Worm (Caenorhabditis elegans): Measurements from ENCODE around the gene ZK228.1.

DNA sequence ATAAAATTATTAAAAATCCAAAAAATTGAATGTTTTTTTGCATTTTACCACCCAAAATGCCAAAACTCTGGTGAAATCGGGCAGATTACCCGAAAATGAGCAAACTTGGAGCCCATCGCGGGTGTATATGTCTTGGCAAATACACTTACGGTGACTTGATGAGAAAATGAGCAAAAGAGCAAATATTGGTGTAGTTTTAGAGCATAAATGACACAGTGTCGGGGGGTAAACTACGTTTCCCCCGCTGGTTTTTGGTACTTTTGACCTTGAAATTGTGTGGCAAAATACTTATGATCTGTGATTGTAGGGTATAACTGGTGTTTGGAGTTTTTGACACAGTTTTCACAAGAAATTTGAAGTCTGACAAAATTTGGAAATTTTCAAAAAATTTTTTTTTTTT, 31.3 kb upstream of the ZK228.1 start, which contains the start of gene ZK262.2:
- TF ChIP-seq flt-1 (GFP tag; IDR thresholded peaks at IDR 0.05), result no peak
- no peak for TF ChIP-seq tab-1 (GFP tag; IDR thresholded peaks at IDR 0.05)
- no peak for TF ChIP-seq ztf-29 (GFP tag; IDR thresholded peaks at IDR 0.05)
- no peak for TF ChIP-seq T22C8.4 (GFP tag; IDR thresholded peaks at IDR 0.05)
- TF ChIP-seq ref-1 (GFP tag; conservative IDR thresholded peaks at IDR 0.05), result no peak
